Worm (Caenorhabditis elegans): ENCODE results near the gene attf-5.

attf-5 gene

ce11 chrX:760579-760978, 27.6 kb upstream of the attf-5 start (continued):
- TF ChIP-seq sptf-1 (tag; optimal IDR thresholded peaks at IDR 0.05), result no peak
- TF ChIP-seq aha-1 (tag; optimal IDR thresholded peaks at IDR 0.05), result no peak
- no peak for TF ChIP-seq hlh-4 (tag; optimal IDR thresholded peaks at IDR 0.05)
- TF ChIP-seq tlp-1 (tag; optimal IDR thresholded peaks at IDR 0.05), result no peak
- TF ChIP-seq nhr-77 (tag; optimal IDR thresholded peaks at IDR 0.05), result no peak
- no peak for TF ChIP-seq lin-15B (tag; optimal IDR thresholded peaks at IDR 0.05)
- no peak for TF ChIP-seq nhr-28 (tag; optimal IDR thresholded peaks at IDR 0.05)
- TF ChIP-seq lin-13 (GFP tag; optimal IDR thresholded peaks at IDR 0.05), result no peak
- no peak for TF ChIP-seq C16A3.4 (tag; optimal IDR thresholded peaks at IDR 0.05)
- TF ChIP-seq unc-62 (GFP tag; optimal IDR thresholded peaks at IDR 0.05), result no peak
- TF ChIP-seq blmp-1 (tag; optimal IDR thresholded peaks at IDR 0.05), result peak; percentile 29
- no peak for TF ChIP-seq nhr-11 (tag; optimal IDR thresholded peaks at IDR 0.05)
- TF ChIP-seq nhr-71 (tag; optimal IDR thresholded peaks at IDR 0.05), result no peak
- no peak for TF ChIP-seq sox-4 (tag; optimal IDR thresholded peaks at IDR 0.05)
- no peak for TF ChIP-seq nhr-84 (tag; optimal IDR thresholded peaks at IDR 0.05)
- TF ChIP-seq pqm-1 (tag; optimal IDR thresholded peaks at IDR 0.05), result no peak
- no peak for TF ChIP-seq egl-27 (tag; optimal IDR thresholded peaks at IDR 0.05)
- no peak for TF ChIP-seq unc-30 (tag; optimal IDR thresholded peaks at IDR 0.05)
- TF ChIP-seq lsy-2 (tag; optimal IDR thresholded peaks at IDR 0.05), result no peak
- peak; percentile 15 for TF ChIP-seq nhr-47 (tag; optimal IDR thresholded peaks at IDR 0.05)
- TF ChIP-seq hpl-2 (GFP tag; optimal IDR thresholded peaks at IDR 0.05), result no peak
- peak; percentile 6 to 64 (median 19) for TF ChIP-seq ceh-82 (tag; optimal IDR thresholded peaks at IDR 0.05)
- TF ChIP-seq vab-15 (tag; optimal IDR thresholded peaks at IDR 0.05), result no peak
- no peak for TF ChIP-seq snpc-4 (tag; optimal IDR thresholded peaks at IDR 0.05)
- TF ChIP-seq nhr-90 (tag; optimal IDR thresholded peaks at IDR 0.05; ENCODE audit: poor library complexity), result no peak
- TF ChIP-seq dsc-1 (tag; optimal IDR thresholded peaks at IDR 0.05), result no peak
- TF ChIP-seq isw-1 (GFP tag; IDR thresholded peaks at IDR 0.05), result no peak
- no peak for TF ChIP-seq ceh-90 (tag; optimal IDR thresholded peaks at IDR 0.05)
- no peak for TF ChIP-seq pag-3 (tag; optimal IDR thresholded peaks at IDR 0.05; ENCODE audit: borderline replicate concordance, insufficient read depth)
- no peak for TF ChIP-seq C34B4.2 (tag; optimal IDR thresholded peaks at IDR 0.05)

ce11 chrX:763452-763851, 24.7 kb upstream of the attf-5 start, which contains the start of gene dyf-11:
TSS of gene dyf-11 (plus strand) at chrX:763752.
- no peak for TF ChIP-seq nhr-12 (tag; optimal IDR thresholded peaks at IDR 0.05)
- peak; percentile 21 for TF ChIP-seq nhr-47 (tag; optimal IDR thresholded peaks at IDR 0.05)
- TF ChIP-seq ama-1 (optimal IDR thresholded peaks at IDR 0.05), result no peak
- TF ChIP-seq elt-2 (tag; optimal IDR thresholded peaks at IDR 0.05), result no peak
- no peak for TF ChIP-seq ceh-88 (GFP tag; IDR thresholded peaks at IDR 0.05)
- TF ChIP-seq aly-2 (tag; optimal IDR thresholded peaks at IDR 0.05), result no peak
- TF ChIP-seq skn-1 (tag; optimal IDR thresholded peaks at IDR 0.05), result peak; percentile 67
- TF ChIP-seq grh-1 (GFP tag; IDR thresholded peaks at IDR 0.05), result no peak
- peak; percentile 16 for TF ChIP-seq ceh-8 (GFP tag; optimal IDR thresholded peaks at IDR 0.05)
- TF ChIP-seq F16B12.6 (tag; optimal IDR thresholded peaks at IDR 0.05), result no peak
- TF ChIP-seq nhr-20 (tag; optimal IDR thresholded peaks at IDR 0.05), result no peak
- no peak for TF ChIP-seq lin-15B (tag; optimal IDR thresholded peaks at IDR 0.05)
- no peak for TF ChIP-seq sptf-1 (tag; optimal IDR thresholded peaks at IDR 0.05)
- no peak for TF ChIP-seq ets-5 (GFP tag; IDR thresholded peaks at IDR 0.05)
- no peak for TF ChIP-seq unc-98 (GFP tag; IDR thresholded peaks at IDR 0.05)
- TF ChIP-seq nhr-85 (tag), result no peak
- TF ChIP-seq egl-13 (tag; optimal IDR thresholded peaks at IDR 0.05), result no peak
- peak; percentile 90 for TF ChIP-seq fkh-8 (tag; optimal IDR thresholded peaks at IDR 0.05)
- no peak for TF ChIP-seq nhr-77 (tag; optimal IDR thresholded peaks at IDR 0.05)
- no peak for TF ChIP-seq efl-3 (GFP tag; optimal IDR thresholded peaks at IDR 0.05)

Measured in whole organism, L1 larva.